Worm (Caenorhabditis elegans): ENCODE results near the gene F54H5.14.

DNA sequence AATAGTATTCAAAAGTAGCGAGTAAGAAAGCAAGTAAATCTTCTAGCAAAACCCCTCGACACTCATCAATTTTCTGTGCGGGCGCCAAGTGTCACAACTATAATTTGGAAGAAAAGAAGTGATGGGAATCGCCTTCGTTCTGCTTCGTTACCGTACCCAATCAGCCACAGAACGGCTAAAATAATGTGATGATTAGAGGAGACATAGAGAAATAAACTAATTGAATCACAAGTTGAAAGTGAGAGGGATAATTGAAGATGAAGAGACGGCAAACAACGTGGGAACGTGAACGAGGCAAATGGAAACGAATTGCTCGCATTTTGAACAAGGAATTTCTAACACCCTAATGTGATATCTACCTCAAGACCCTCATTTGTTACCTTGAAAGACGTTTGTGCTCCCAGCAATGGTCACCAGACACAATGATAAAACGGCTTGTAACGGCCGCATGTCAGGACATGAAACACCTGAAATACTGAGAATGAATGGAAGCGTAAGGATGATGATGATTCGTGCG, 17.5 kb upstream of the F54H5.14 start, which contains the start of gene T19D12.6:
- TF ChIP-seq dao-5 (tag; optimal IDR thresholded peaks at IDR 0.05) (no peak), him-1 (tag; optimal IDR thresholded peaks at IDR 0.05) (no peak)

Measured in whole organism, L4/young adult.